Fruit fly (Drosophila melanogaster): ENCODE data around the gene Pp2B-14D.

Pp2B-14D gene

dm6 chrX:16547390-16547789 lies 12.4 kb downstream of the Pp2B-14D start, which contains the start of gene CG9902 (continued):
- TF ChIP-seq exex (tag; optimal IDR thresholded peaks at IDR 0.05) (peak; percentile 10), ab (GFP tag; optimal IDR thresholded peaks at IDR 0.05) (no peak), Vsx1 (GFP tag; optimal IDR thresholded peaks at IDR 0.05) (no peak), maf-S (GFP tag; optimal IDR thresholded peaks at IDR 0.05) (no peak), CG12659 (GFP tag; optimal IDR thresholded peaks at IDR 0.05) (peak; percentile 76), HmgZ (tag; optimal IDR thresholded peaks at IDR 0.05) (peak; percentile 86), CG3163 (GFP tag; optimal IDR thresholded peaks at IDR 0.05) (peak; percentile 25), zen (tag; optimal IDR thresholded peaks at IDR 0.05) (peak; percentile 58), mld (GFP tag; IDR thresholded peaks at IDR 0.05; ENCODE audit: partially characterized antibody) (peak; percentile 59; the same call in 1 of the 3 replicates), CG12391 (tag; optimal IDR thresholded peaks at IDR 0.05) (peak; percentile 7), CG3407 (GFP tag; optimal IDR thresholded peaks at IDR 0.05) (no peak), CG12942 (GFP tag; optimal IDR thresholded peaks at IDR 0.05) (no peak), CG15479 (GFP tag; optimal IDR thresholded peaks at IDR 0.05) (no peak), CG3995 (GFP tag; optimal IDR thresholded peaks at IDR 0.05) (no peak), sima (GFP tag; optimal IDR thresholded peaks at IDR 0.05) (no peak), CG11504 (tag; optimal IDR thresholded peaks at IDR 0.05) (no peak), CG2116 (GFP tag; optimal IDR thresholded peaks at IDR 0.05) (peak; percentile 98), CG17359 (tag; optimal IDR thresholded peaks at IDR 0.05) (no peak), CG33557 (GFP tag; optimal IDR thresholded peaks at IDR 0.05) (no peak), inv (GFP tag; IDR thresholded peaks at IDR 0.05; ENCODE audit: partially characterized antibody) (peak; percentile 79), B-H2 (GFP tag; optimal IDR thresholded peaks at IDR 0.05) (peak; percentile 47), CG4282 (GFP tag; optimal IDR thresholded peaks at IDR 0.05) (peak; percentile 3), wek (GFP tag; optimal IDR thresholded peaks at IDR 0.05) (no peak), Rfx (GFP tag; IDR thresholded peaks at IDR 0.05) (peak; percentile 24; the same call in 1 of the 2 replicates), Ets97D (GFP tag; optimal IDR thresholded peaks at IDR 0.05) (peak; percentile 94), Bteb2 (GFP tag; optimal IDR thresholded peaks at IDR 0.05) (no peak), CG3847 (GFP tag; IDR thresholded peaks at IDR 0.05) (peak; percentile 60), CG42726 (GFP tag; IDR thresholded peaks at IDR 0.05; ENCODE audit: partially characterized antibody) (peak; percentile 61), CG13624 (GFP tag; optimal IDR thresholded peaks at IDR 0.05) (peak; percentile 24), Opbp (GFP tag; IDR thresholded peaks at IDR 0.05; ENCODE audit: partially characterized antibody) (peak; percentile 81), CG2129 (GFP tag; IDR thresholded peaks at IDR 0.05; ENCODE audit: partially characterized antibody) (peak; percentile 40; the same call in 1 of the 2 replicates), NfI (GFP tag; optimal IDR thresholded peaks at IDR 0.05) (peak; percentile 8), odd (GFP tag; optimal IDR thresholded peaks at IDR 0.05) (no peak), tna (GFP tag; IDR thresholded peaks at IDR 0.05; ENCODE audit: partially characterized antibody) (peak; percentile 73), unc-4 (GFP tag; IDR thresholded peaks at IDR 0.05; ENCODE audit: partially characterized antibody) (peak; percentile 76), MESR4 (GFP tag; optimal IDR thresholded peaks at IDR 0.05) (peak; percentile 40), slbo (GFP tag; IDR thresholded peaks at IDR 0.05) (no peak), C15 (GFP tag; IDR thresholded peaks at IDR 0.05) (no peak), CG8290 (GFP tag; optimal IDR thresholded peaks at IDR 0.05) (peak; percentile 47), CG8290 (tag; optimal IDR thresholded peaks at IDR 0.05) (peak in 1 of 2 experiments; percentile 80), al (GFP tag; IDR thresholded peaks at IDR 0.05) (no peak), CG13123 (GFP tag; optimal IDR thresholded peaks at IDR 0.05) (no peak), Fer1 (GFP tag; optimal IDR thresholded peaks at IDR 0.05) (peak; percentile 23), Hsf (GFP tag; optimal IDR thresholded peaks at IDR 0.05) (no peak), E2f2 (GFP tag; IDR thresholded peaks at IDR 0.05) (peak; percentile 84), Hmr (GFP tag; optimal IDR thresholded peaks at IDR 0.05) (peak; percentile 74), gfzf (GFP tag; optimal IDR thresholded peaks at IDR 0.05) (peak; percentile 65), Dll (GFP tag; IDR thresholded peaks at IDR 0.05; ENCODE audit: partially characterized antibody) (peak; percentile 79), Ets65A (GFP tag) (peak; percentile 72), slou (GFP tag; optimal IDR thresholded peaks at IDR 0.05) (no peak)

Data from whole organism, embryonic.